Fruit fly (Drosophila melanogaster) whole organism, embryonic: ENCODE measurements around the gene Ctu2.

Source experiments
- Abd-B ChIP-seq: fragments of 200-800 bp; sonication (Bioruptor generic); optimal IDR thresholded peaks from 2 replicates; lab custom pipeline; 2018; ENCODE audit warnings: missing biosample characterization, mild to moderate bottlenecking, missing genetic modification characterization, moderate library complexity
- Aef1 ChIP-seq: fragments of 200-800 bp; sonication (Bioruptor generic); IDR thresholded peaks from 3 replicates; pipeline ENCODE4 v1.3.6; 2022; ENCODE audit warnings: missing biosample characterization, missing genetic modification characterization
- CG11085 ChIP-seq: fragments of 200-800 bp; sonication (Bioruptor generic); IDR thresholded peaks from 2 replicates; pipeline ENCODE4 v1.3.6; 2022; ENCODE audit warnings: missing biosample characterization, missing genetic modification characterization
- CG12744 ChIP-seq: fragments of 200-800 bp; sonication (Bioruptor generic); optimal IDR thresholded peaks from 2 replicates; lab custom pipeline; 2016; ENCODE audit warnings: missing biosample characterization, missing genetic modification characterization
- CG14860 ChIP-seq: fragments of 200-800 bp; sonication (Bioruptor generic); IDR thresholded peaks from 3 replicates; pipeline ENCODE4 v1.3.6; 2022; ENCODE audit warnings: missing biosample characterization, missing genetic modification characterization; ENCODE audit not compliant: partially characterized antibody
- CG15073 ChIP-seq: fragments of 200-800 bp; sonication (Bioruptor generic); optimal IDR thresholded peaks from 2 replicates; lab custom pipeline; 2016; ENCODE audit warnings: missing biosample characterization, missing genetic modification characterization
- CG17361 ChIP-seq: fragments of 200-800 bp; sonication (Bioruptor generic); IDR thresholded peaks from 3 replicates; pipeline ENCODE4 v1.3.6; 2022; ENCODE audit warnings: missing biosample characterization, missing genetic modification characterization
- CG18599 ChIP-seq: fragments of 200-800 bp; sonication (Bioruptor generic); optimal IDR thresholded peaks from 3 replicates; lab custom pipeline; 2017; ENCODE audit warnings: missing biosample characterization, missing genetic modification characterization, mild to moderate bottlenecking, moderate library complexity, missing genetic modification reagents
- CG30403 ChIP-seq: fragments of 200-800 bp; sonication (Bioruptor generic); optimal IDR thresholded peaks from 3 replicates; lab custom pipeline; 2016; ENCODE audit warnings: missing biosample characterization, missing genetic modification characterization
- CG32767 ChIP-seq: fragments of 200-800 bp; sonication (Bioruptor generic); IDR thresholded peaks from 2 replicates; pipeline ENCODE4 v1.3.6; 2022; ENCODE audit warnings: missing biosample characterization, missing genetic modification characterization
- CG4854 ChIP-seq: fragments of 200-800 bp; sonication (Bioruptor generic); optimal IDR thresholded peaks from 2 replicates; lab custom pipeline; 2016; ENCODE audit warnings: missing biosample characterization, missing genetic modification characterization, inconsistent platforms
- CG6765 ChIP-seq: fragments of 200-800 bp; sonication (Bioruptor generic); optimal IDR thresholded peaks from 3 replicates; lab custom pipeline; 2017; ENCODE audit warnings: missing biosample characterization, mild to moderate bottlenecking, missing genetic modification characterization
- CG7372 ChIP-seq: fragments of 200-800 bp; sonication (Bioruptor generic); IDR thresholded peaks from 2 replicates; pipeline ENCODE4 v1.3.6; 2022; ENCODE audit warnings: missing biosample characterization, missing genetic modification characterization
- CG9727 ChIP-seq: fragments of 200-800 bp; sonication (Bioruptor generic); optimal IDR thresholded peaks from 3 replicates; lab custom pipeline; 2017; ENCODE audit warnings: missing biosample characterization, mild to moderate bottlenecking, missing genetic modification characterization
- CG9797 ChIP-seq: fragments of 200-800 bp; sonication (Bioruptor generic); optimal IDR thresholded peaks from 3 replicates; lab custom pipeline; 2018; ENCODE audit warnings: missing biosample characterization, mild to moderate bottlenecking, missing genetic modification characterization
- CoRest ChIP-seq: fragments of 200-800 bp; sonication (Bioruptor generic); optimal IDR thresholded peaks from 3 replicates; lab custom pipeline; 2018; ENCODE audit warnings: missing biosample characterization, mild to moderate bottlenecking, missing genetic modification characterization, moderate library complexity
- CrebB ChIP-seq: fragments of 200-800 bp; sonication (Bioruptor generic); optimal IDR thresholded peaks from 3 replicates; lab custom pipeline; 2018; ENCODE audit warnings: missing biosample characterization, mild to moderate bottlenecking, missing genetic modification characterization
- Dip3 ChIP-seq: fragments of 200-800 bp; sonication (Bioruptor generic); optimal IDR thresholded peaks from 3 replicates; lab custom pipeline; 2016; ENCODE audit warnings: missing biosample characterization, missing genetic modification characterization
- HHEX ChIP-seq: fragments of 200-800 bp; sonication (Bioruptor generic); optimal IDR thresholded peaks from 3 replicates; lab custom pipeline; 2017; ENCODE audit warnings: missing biosample characterization, mild to moderate bottlenecking, missing genetic modification characterization, missing genetic modification reagents
- HmgD ChIP-seq: fragments of 200-800 bp; sonication (Bioruptor generic); optimal IDR thresholded peaks from 3 replicates; lab custom pipeline; 2016; ENCODE audit warnings: missing biosample characterization, missing genetic modification characterization
- Lim3 ChIP-seq: fragments of 200-800 bp; sonication (Bioruptor generic); IDR thresholded peaks from 2 replicates; pipeline ENCODE4 v1.3.6; 2022; ENCODE audit warnings: missing biosample characterization, missing genetic modification characterization
- Nf-YA ChIP-seq: fragments of 200-800 bp; sonication (Bioruptor generic); IDR thresholded peaks from 2 replicates; pipeline ENCODE4 v1.3.6; 2022; ENCODE audit warnings: missing biosample characterization, missing genetic modification characterization
- Pdp1 ChIP-seq, 2 experiments: fragments of 200-800 bp; sonication (Bioruptor generic); optimal IDR thresholded peaks; 3 replicates each; lab custom pipeline; 2016; ENCODE audit warnings: missing biosample characterization in 2 of 2, missing genetic modification characterization in 2 of 2, mild to moderate bottlenecking in 1 of 2, moderate library complexity in 1 of 2
- Sin3A ChIP-seq: fragments of >200 bp; optimal IDR thresholded peaks from 2 replicates; lab custom pipeline; 2018
- Sry-δ ChIP-seq: fragments of 200-800 bp; sonication (Bioruptor generic); optimal IDR thresholded peaks from 2 replicates; lab custom pipeline; 2016; ENCODE audit warnings: missing biosample characterization, missing genetic modification characterization
- ara ChIP-seq: fragments of 200-800 bp; sonication (Bioruptor generic); IDR thresholded peaks from 2 replicates; pipeline ENCODE4 v1.3.6; 2022; ENCODE audit warnings: missing biosample characterization, missing genetic modification characterization
- bab2 ChIP-seq: fragments of 200-800 bp; sonication (Bioruptor generic); optimal IDR thresholded peaks from 2 replicates; lab custom pipeline; 2016; ENCODE audit warnings: missing biosample characterization, missing genetic modification characterization
- bigmax ChIP-seq: fragments of 200-800 bp; sonication (Bioruptor generic); optimal IDR thresholded peaks from 2 replicates; lab custom pipeline; 2018; ENCODE audit warnings: missing biosample characterization, mild to moderate bottlenecking, missing genetic modification characterization
- br ChIP-seq: fragments of >200 bp; optimal IDR thresholded peaks from 2 replicates; lab custom pipeline; 2017
- dpn ChIP-seq, 2 experiments: fragments of 200-800 bp; sonication (Bioruptor generic); optimal IDR thresholded peaks; 3 replicates each; lab custom pipeline; 2016; ENCODE audit warnings: missing biosample characterization in 2 of 2, missing genetic modification characterization in 2 of 2
- fd3F ChIP-seq: fragments of 200-800 bp; sonication (Bioruptor generic); optimal IDR thresholded peaks from 2 replicates; lab custom pipeline; 2018; ENCODE audit warnings: missing biosample characterization, mild to moderate bottlenecking, missing genetic modification characterization, moderate library complexity
- gcm ChIP-seq: fragments of 200-800 bp; sonication (Bioruptor generic); optimal IDR thresholded peaks from 2 replicates; lab custom pipeline; 2019; ENCODE audit warnings: missing biosample characterization, mild to moderate bottlenecking, missing genetic modification characterization, moderate library complexity
- gfzf ChIP-seq: fragments of 200-800 bp; sonication (Bioruptor generic); optimal IDR thresholded peaks from 2 replicates; lab custom pipeline; 2016; ENCODE audit warnings: missing biosample characterization, mild to moderate bottlenecking, missing genetic modification characterization, moderate library complexity
- her ChIP-seq: fragments of 200-800 bp; sonication (Bioruptor generic); optimal IDR thresholded peaks from 2 replicates; lab custom pipeline; 2016; ENCODE audit warnings: missing biosample characterization, missing genetic modification characterization
- insv ChIP-seq, 2 experiments: fragments of 200-800 bp; sonication (Bioruptor generic); optimal IDR thresholded peaks; 3 replicates each; lab custom pipeline; 2016 to 2018; ENCODE audit warnings: missing biosample characterization in 2 of 2, missing genetic modification characterization in 2 of 2
- inv ChIP-seq: fragments of 200-800 bp; sonication (Bioruptor generic); IDR thresholded peaks from 2 replicates; pipeline ENCODE4 v1.3.6; 2022; ENCODE audit warnings: missing biosample characterization, missing genetic modification characterization; ENCODE audit not compliant: partially characterized antibody
- jumu ChIP-seq: fragments of 200-800 bp; sonication (Bioruptor generic); optimal IDR thresholded peaks from 3 replicates; lab custom pipeline; 2016; ENCODE audit warnings: missing biosample characterization, missing genetic modification characterization
- ken ChIP-seq: fragments of 200-800 bp; sonication (Bioruptor generic); IDR thresholded peaks from 3 replicates; pipeline ENCODE4 v1.3.6; 2022; ENCODE audit warnings: missing biosample characterization, missing genetic modification characterization
- klu ChIP-seq: fragments of 200-800 bp; sonication (Bioruptor generic); IDR thresholded peaks from 2 replicates; pipeline ENCODE4 v1.3.6; 2022; ENCODE audit warnings: missing biosample characterization, missing genetic modification characterization
- luna ChIP-seq: fragments of 200-800 bp; sonication (Bioruptor generic); optimal IDR thresholded peaks from 2 replicates; lab custom pipeline; 2016; ENCODE audit warnings: missing biosample characterization, missing genetic modification characterization
- mld ChIP-seq: fragments of 200-800 bp; sonication (Bioruptor generic); IDR thresholded peaks from 3 replicates; pipeline ENCODE4 v1.3.6; 2022; ENCODE audit warnings: missing biosample characterization, missing genetic modification characterization; ENCODE audit not compliant: partially characterized antibody
- repo ChIP-seq: fragments of 200-800 bp; sonication (Bioruptor generic); optimal IDR thresholded peaks from 2 replicates; lab custom pipeline; 2016; ENCODE audit warnings: missing biosample characterization, missing genetic modification characterization
- seq ChIP-seq: fragments of 200-800 bp; sonication (Bioruptor generic); IDR thresholded peaks from 2 replicates; pipeline ENCODE4 v1.3.6; 2022; ENCODE audit warnings: missing biosample characterization, missing genetic modification characterization
- sob ChIP-seq: fragments of 200-800 bp; sonication (Bioruptor generic); IDR thresholded peaks from 2 replicates; pipeline ENCODE4 v1.3.6; 2022; ENCODE audit warnings: missing biosample characterization, missing genetic modification characterization
- stwl ChIP-seq: fragments of 200-800 bp; sonication (Bioruptor generic); optimal IDR thresholded peaks from 3 replicates; lab custom pipeline; 2018; ENCODE audit warnings: missing biosample characterization, mild to moderate bottlenecking, missing genetic modification characterization, moderate library complexity
- tap ChIP-seq: fragments of 200-800 bp; optimal IDR thresholded peaks from 3 replicates; lab custom pipeline; 2019; ENCODE audit warnings: missing biosample characterization, mild to moderate bottlenecking, missing genetic modification characterization, moderate library complexity
- tin ChIP-seq: fragments of 200-800 bp; sonication (Bioruptor generic); optimal IDR thresholded peaks from 3 replicates; lab custom pipeline; 2016; ENCODE audit warnings: missing biosample characterization, missing genetic modification characterization
- tio ChIP-seq: fragments of 200-800 bp; sonication (Bioruptor generic); optimal IDR thresholded peaks from 2 replicates; lab custom pipeline; 2017; ENCODE audit warnings: missing biosample characterization, missing genetic modification characterization, inconsistent platforms
- tna ChIP-seq: fragments of 200-800 bp; sonication (Bioruptor generic); IDR thresholded peaks from 2 replicates; pipeline ENCODE4 v1.3.6; 2022; ENCODE audit warnings: missing biosample characterization, missing genetic modification characterization; ENCODE audit not compliant: partially characterized antibody
- trem ChIP-seq: fragments of 200-800 bp; optimal IDR thresholded peaks from 3 replicates; lab custom pipeline; 2019; ENCODE audit warnings: missing biosample characterization, mild to moderate bottlenecking, missing genetic modification characterization, moderate library complexity
- tx ChIP-seq: fragments of 200-800 bp; sonication (Bioruptor generic); optimal IDR thresholded peaks from 2 replicates; lab custom pipeline; 2016; ENCODE audit warnings: missing biosample characterization, missing genetic modification characterization

Gene Ctu2

dm6 chr2L:19508361-19508918 lies 15.4 kb upstream of the Ctu2 start, which contains the start of gene cyst (continued):
- peak; percentile 94 for TF ChIP-seq tna (GFP tag; lab: Robert Waterston, UW)
- no peak for TF ChIP-seq br
- TF ChIP-seq tx (GFP tag; lab: Kevin White, UChicago) = peak; percentile 24
- TF ChIP-seq gfzf = peak; percentile 65
- peak; percentile 42 for TF ChIP-seq jumu (GFP tag; lab: Kevin White, UChicago)
- peak; percentile 21; the same call in 1 of the 3 replicates for TF ChIP-seq Aef1 (GFP tag; lab: Robert Waterston, UW)
- TF ChIP-seq tap (tag; lab: Kevin White, UChicago) = no peak
- TF ChIP-seq gcm (GFP tag; lab: Kevin White, UChicago) = no peak
- peak; percentile 44 for TF ChIP-seq repo
- TF ChIP-seq CG18599 (GFP tag; lab: Kevin White, UChicago) = no peak
- TF ChIP-seq Lim3 (GFP tag; lab: Robert Waterston, UW) = no peak
- peak in 1 of 2 experiments; percentile 17 for TF ChIP-seq Pdp1 (GFP tag; optimal IDR thresholded peaks at IDR 0.05; lab: Kevin White, UChicago)
- TF ChIP-seq mld (GFP tag; lab: Robert Waterston, UW) = peak; percentile 92
- peak; percentile 39 for TF ChIP-seq Dip3
- TF ChIP-seq trem (tag; lab: Kevin White, UChicago) = peak; percentile 72
- no peak for TF ChIP-seq bigmax (GFP tag; lab: Kevin White, UChicago)
- peak; percentile 93 for TF ChIP-seq Sry-δ
- peak; percentile 12 for TF ChIP-seq her
- no peak for TF ChIP-seq ara
- TF ChIP-seq dpn (GFP tag; optimal IDR thresholded peaks at IDR 0.05; lab: Kevin White, UChicago) = peak; percentile 39 to 54
- no peak for TF ChIP-seq CG6765 (GFP tag; lab: Kevin White, UChicago)
- TF ChIP-seq CG15073 (GFP tag; lab: Kevin White, UChicago) = no peak
- peak; percentile 46; the same call in 1 of the 2 replicates for TF ChIP-seq klu (GFP tag; lab: Robert Waterston, UW)
- no peak for TF ChIP-seq seq (GFP tag; lab: Robert Waterston, UW)
- no peak for TF ChIP-seq CG7372 (GFP tag; lab: Robert Waterston, UW)
- TF ChIP-seq bab2 (GFP tag; lab: Kevin White, UChicago) = peak; percentile 13
- no peak for TF ChIP-seq CG12744 (GFP tag; lab: Kevin White, UChicago)
- no peak for TF ChIP-seq CG11085 (GFP tag; lab: Robert Waterston, UW)
- TF ChIP-seq Sin3A = peak; percentile 97
- TF ChIP-seq CG17361 = no peak
- peak; percentile 96 for TF ChIP-seq CG14860 (GFP tag; lab: Robert Waterston, UW)
- TF ChIP-seq fd3F (GFP tag; lab: Kevin White, UChicago) = no peak
- peak; percentile 60 for TF ChIP-seq CoRest
- TF ChIP-seq CrebB (tag; lab: Kevin White, UChicago) = no peak
- TF ChIP-seq inv (GFP tag; lab: Robert Waterston, UW) = peak; percentile 94
- peak; percentile 12 for TF ChIP-seq CG9727 (GFP tag; lab: Kevin White, UChicago)
- TF ChIP-seq stwl = peak; percentile 90
- peak; percentile 43 for TF ChIP-seq CG30403
- TF ChIP-seq CG4854 = no peak
- peak; percentile 54 for TF ChIP-seq HmgD (GFP tag; lab: Kevin White, UChicago)
- TF ChIP-seq HHEX = no peak
- peak; percentile 93 for TF ChIP-seq CG9797 (GFP tag; lab: Kevin White, UChicago)
- peak; percentile 26; the same call in 1 of the 2 replicates for TF ChIP-seq CG32767 (GFP tag; lab: Robert Waterston, UW)
- peak; percentile 51 for TF ChIP-seq Abd-B (GFP tag; lab: Kevin White, UChicago)
- peak; percentile 49 for TF ChIP-seq luna (GFP tag; lab: Kevin White, UChicago)
- no peak for TF ChIP-seq tio
- no peak for TF ChIP-seq Nf-YA
- TF ChIP-seq insv (GFP tag; optimal IDR thresholded peaks at IDR 0.05; lab: Kevin White, UChicago) = peak in 1 of 2 experiments; percentile 39
- peak; percentile 62 for TF ChIP-seq sob (GFP tag; lab: Robert Waterston, UW)
- peak; percentile 50; the same call in 1 of the 3 replicates for TF ChIP-seq ken (GFP tag; lab: Robert Waterston, UW)
- TF ChIP-seq tin (GFP tag; lab: Kevin White, UChicago) = peak; percentile 30
